Worm (Caenorhabditis elegans) whole organism, L2 larva: ENCODE results near the gene Y62F5A.12.
A peak's percentile ranks its signal among the peaks of the same experiment; 100 is the strongest.
"Not testable (repeated sequence)": the region's sequence is repeated elsewhere in the genome, so short reads cannot be mapped to it uniquely, and the experiment has no call there.

Experiments used
- C34F6.9 ChIP-seq: fragments of 150-350 bp; optimal IDR thresholded peaks from 2 replicates; lab custom pipeline; 2014; ENCODE audit warnings: missing biosample characterization, missing genetic modification characterization
- F13H6.1 ChIP-seq: sonication (generic microtip); optimal IDR thresholded peaks from 2 replicates; lab custom pipeline; 2016; ENCODE audit warnings: missing genetic modification characterization, missing compliant biosample characterization
- Y55F3AM.14 ChIP-seq: fragments of 200-800 bp; sonication (Bioruptor generic); optimal IDR thresholded peaks from 2 replicates; lab custom pipeline; 2018; ENCODE audit warnings: mild to moderate bottlenecking, missing genetic modification characterization, missing compliant biosample characterization
- ZK546.5 ChIP-seq: sonication (generic microtip); optimal IDR thresholded peaks from 2 replicates; lab custom pipeline; 2017; ENCODE audit warnings: missing biosample characterization, missing genetic modification characterization
- blmp-1 ChIP-seq: sonication (generic microtip); optimal IDR thresholded peaks from 2 replicates; lab custom pipeline; 2017; ENCODE audit warnings: missing genetic modification characterization, mild to moderate bottlenecking, missing compliant biosample characterization, antibody characterized with exemption, moderate library complexity; ENCODE audit not compliant: insufficient read depth
- ceh-16 ChIP-seq: fragments of 150-350 bp; optimal IDR thresholded peaks from 2 replicates; lab custom pipeline; 2014; ENCODE audit warnings: missing biosample characterization, missing genetic modification characterization
- ceh-82 ChIP-seq: fragments of 150-350 bp; optimal IDR thresholded peaks from 2 replicates; lab custom pipeline; 2014; ENCODE audit warnings: missing biosample characterization, missing genetic modification characterization
- crh-2 ChIP-seq: sonication (generic microtip); optimal IDR thresholded peaks from 2 replicates; lab custom pipeline; 2017; ENCODE audit warnings: missing biosample characterization, missing genetic modification characterization
- egl-27 ChIP-seq: sonication (generic microtip); optimal IDR thresholded peaks from 3 replicates; lab custom pipeline; 2017; ENCODE audit warnings: missing biosample characterization, missing genetic modification reagents, missing genetic modification characterization
- elt-1 ChIP-seq: fragments of 150-350 bp; optimal IDR thresholded peaks from 2 replicates; lab custom pipeline; 2014; ENCODE audit warnings: missing biosample characterization, missing genetic modification characterization
- fos-1 ChIP-seq: fragments of 150-350 bp; optimal IDR thresholded peaks from 2 replicates; lab custom pipeline; 2014; ENCODE audit warnings: missing biosample characterization, missing genetic modification characterization
- gmeb-1 ChIP-seq: fragments of 150-350 bp; optimal IDR thresholded peaks from 2 replicates; lab custom pipeline; 2014; ENCODE audit warnings: missing biosample characterization, missing genetic modification characterization
- lin-11 ChIP-seq: fragments of 150-350 bp; sonication (generic microtip); optimal IDR thresholded peaks from 2 replicates; lab custom pipeline; 2014; ENCODE audit warnings: missing biosample characterization, missing genetic modification characterization, inconsistent platforms, mixed read lengths
- lin-13 ChIP-seq: fragments of 150-350 bp; optimal IDR thresholded peaks from 2 replicates; lab custom pipeline; 2014; ENCODE audit warnings: missing biosample characterization, missing genetic modification reagents, missing genetic modification characterization
- lsy-2 ChIP-seq, 2 experiments: fragments of 150-350 bp in 1 of 2; sonication (generic microtip) in 1 of 2; optimal IDR thresholded peaks; 2 replicates each; lab custom pipeline; 2014 to 2017; ENCODE audit warnings: missing biosample characterization in 2 of 2, missing genetic modification characterization in 2 of 2
- mab-5 ChIP-seq: fragments of 150-350 bp; optimal IDR thresholded peaks from 2 replicates; lab custom pipeline; 2014; ENCODE audit warnings: missing biosample characterization, missing genetic modification characterization
- mdl-1 ChIP-seq, 2 experiments: fragments of 150-350 bp in 1 of 2; sonication (generic microtip) in 1 of 2; optimal IDR thresholded peaks; 2 replicates each; lab custom pipeline; 2017; ENCODE audit warnings: missing biosample characterization in 2 of 2, missing genetic modification characterization in 2 of 2
- nhr-129 ChIP-seq: fragments of 150-350 bp; optimal IDR thresholded peaks from 2 replicates; lab custom pipeline; 2014; ENCODE audit warnings: missing biosample characterization, missing genetic modification characterization
- nhr-21 ChIP-seq: fragments of 150-350 bp; optimal IDR thresholded peaks from 2 replicates; lab custom pipeline; 2014; ENCODE audit warnings: missing biosample characterization, missing genetic modification characterization
- nhr-23 ChIP-seq: fragments of 150-350 bp; optimal IDR thresholded peaks from 2 replicates; lab custom pipeline; 2014; ENCODE audit warnings: missing biosample characterization, missing genetic modification reagents, missing genetic modification characterization
- nhr-237 ChIP-seq: fragments of 150-350 bp; optimal IDR thresholded peaks from 2 replicates; lab custom pipeline; 2014; ENCODE audit warnings: missing biosample characterization, missing genetic modification characterization
- nhr-25 ChIP-seq: fragments of 150-350 bp; sonication (generic microtip); optimal IDR thresholded peaks from 3 replicates; lab custom pipeline; 2014; ENCODE audit warnings: missing biosample characterization, missing genetic modification characterization
- nhr-6 ChIP-seq: fragments of 150-350 bp; optimal IDR thresholded peaks from 2 replicates; lab custom pipeline; 2014; ENCODE audit warnings: missing biosample characterization, missing genetic modification characterization
- sem-4 ChIP-seq: fragments of 150-350 bp; optimal IDR thresholded peaks from 2 replicates; lab custom pipeline; 2014; ENCODE audit warnings: missing biosample characterization, missing genetic modification reagents, missing genetic modification characterization
- skn-1 ChIP-seq: sonication (generic microtip); optimal IDR thresholded peaks from 2 replicates; lab custom pipeline; 2017; ENCODE audit warnings: missing biosample characterization, missing genetic modification characterization
- sma-3 ChIP-seq: sonication (generic microtip); optimal IDR thresholded peaks from 2 replicates; lab custom pipeline; 2016; ENCODE audit warnings: missing genetic modification reagents, missing genetic modification characterization, missing compliant biosample characterization
- sma-9 ChIP-seq, 2 experiments: fragments of 150-350 bp in 1 of 2; sonication (generic microtip) in 1 of 2; optimal IDR thresholded peaks; 2 replicates each; lab custom pipeline; 2014 to 2016; ENCODE audit warnings: missing genetic modification characterization in 2 of 2, mild to moderate bottlenecking in 1 of 2, missing biosample characterization in 1 of 2, missing compliant biosample characterization in 1 of 2, missing genetic modification reagents in 1 of 2, moderate library complexity in 1 of 2
- snpc-4 ChIP-seq: fragments of 150-350 bp; optimal IDR thresholded peaks from 2 replicates; lab custom pipeline; 2014; ENCODE audit warnings: missing biosample characterization, missing genetic modification characterization
- unc-55 ChIP-seq: fragments of 150-350 bp; sonication (generic microtip); optimal IDR thresholded peaks from 3 replicates; lab custom pipeline; 2014; ENCODE audit warnings: missing biosample characterization, missing genetic modification reagents, missing genetic modification characterization
- zag-1 ChIP-seq: fragments of 150-350 bp; optimal IDR thresholded peaks from 2 replicates; lab custom pipeline; 2014; ENCODE audit warnings: missing biosample characterization, missing genetic modification characterization
- ztf-1 ChIP-seq: fragments of 200-800 bp; sonication (Bioruptor generic); conservative IDR thresholded peaks from 2 replicates; pipeline ENCODE4 v1.3.6; 2022; ENCODE audit warnings: missing genetic modification characterization, missing compliant biosample characterization
- ztf-4 ChIP-seq: fragments of 150-350 bp; optimal IDR thresholded peaks from 2 replicates; lab custom pipeline; 2014; ENCODE audit warnings: missing biosample characterization, missing genetic modification characterization

Gene Y62F5A.12

DNA sequence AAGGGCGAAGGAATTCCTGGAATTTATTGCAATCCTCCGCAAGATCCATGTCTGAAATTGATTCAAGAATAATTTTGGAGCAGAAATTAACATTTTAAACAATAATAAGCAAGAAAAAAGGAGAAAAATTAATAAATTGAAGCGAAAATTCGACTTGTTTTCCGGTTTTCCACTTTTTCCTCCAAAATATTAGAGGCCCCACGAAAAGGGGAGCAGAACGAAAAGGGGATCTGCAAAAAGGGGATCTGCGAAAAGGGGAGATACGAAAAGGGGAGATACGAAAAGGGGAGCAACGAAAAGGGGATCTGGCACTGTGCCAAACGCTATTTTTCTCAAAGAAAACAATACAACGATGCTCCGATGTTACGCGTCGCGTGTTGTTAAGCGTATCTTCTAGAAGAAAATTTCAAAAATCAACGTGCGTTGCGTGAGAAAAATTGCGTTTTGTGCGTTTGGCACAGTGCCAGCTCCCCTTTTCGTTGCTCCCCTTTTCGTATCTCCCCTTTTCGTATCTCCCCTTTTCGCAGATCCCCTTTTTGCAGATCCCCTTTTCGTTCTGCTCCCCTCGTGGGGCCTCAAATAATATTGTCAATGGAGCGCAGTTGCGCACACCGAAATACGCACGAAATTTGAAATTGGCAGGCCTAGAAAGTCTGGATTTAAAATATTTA is at the start of gene Y62F5A.12:
Gene Y62F5A.12 (minus strand): TSS at position 51 of the 671 bp plus-strand sequence.
- peak; percentile 54 for TF ChIP-seq nhr-21 (tag; lab: Kevin White, UChicago)
- peak; percentile 88 for TF ChIP-seq sma-9 (GFP tag; optimal IDR thresholded peaks at IDR 0.05; lab: Kevin White, UChicago)
- TF ChIP-seq sma-9 (tag; optimal IDR thresholded peaks at IDR 0.05; lab: Kevin White, UChicago) = not testable (repeated sequence)
- TF ChIP-seq lin-11 (tag; lab: Kevin White, UChicago) = peak; percentile 39
- peak in 1 of 2 experiments; percentile 58 for TF ChIP-seq mdl-1 (tag; optimal IDR thresholded peaks at IDR 0.05; lab: Kevin White, UChicago)
- TF ChIP-seq zag-1 = peak; percentile 2
- peak; percentile 5 for TF ChIP-seq nhr-6 (tag; lab: Kevin White, UChicago)
- TF ChIP-seq mab-5 (tag; lab: Kevin White, UChicago) = peak; percentile 5
- TF ChIP-seq unc-55 (GFP tag; lab: Kevin White, UChicago) = peak; percentile 68
- TF ChIP-seq nhr-25 = peak; percentile 52
- peak; percentile 12 for TF ChIP-seq fos-1 (tag; lab: Kevin White, UChicago)
- TF ChIP-seq egl-27 = peak; percentile 64
- peak; percentile 49 for TF ChIP-seq ztf-4
- peak; percentile 50 for TF ChIP-seq sem-4 (tag; lab: Kevin White, UChicago)
- TF ChIP-seq C34F6.9 (tag; lab: Kevin White, UChicago) = peak; percentile 62
- peak; percentile 69 for TF ChIP-seq nhr-129 (tag; lab: Kevin White, UChicago)
- peak; percentile 88 for TF ChIP-seq lin-13 (GFP tag; lab: Kevin White, UChicago)
- peak; percentile 71 for TF ChIP-seq crh-2 (tag; lab: Kevin White, UChicago)
- TF ChIP-seq lsy-2 (tag; optimal IDR thresholded peaks at IDR 0.05; lab: Kevin White, UChicago) = peak; percentile 59 to 81
- TF ChIP-seq sma-3 = peak; percentile 94
- TF ChIP-seq F13H6.1 = peak; percentile 89
- peak; percentile 86 for TF ChIP-seq gmeb-1 (tag; lab: Kevin White, UChicago)
- peak; percentile 38 for TF ChIP-seq ZK546.5 (tag; lab: Kevin White, UChicago)
- peak; percentile 73 for TF ChIP-seq Y55F3AM.14 (GFP tag; lab: Kevin White, UChicago)
- TF ChIP-seq snpc-4 (tag; lab: Kevin White, UChicago) = peak; percentile 10
- TF ChIP-seq ceh-82 (tag; lab: Kevin White, UChicago) = peak; percentile 65

DNA sequence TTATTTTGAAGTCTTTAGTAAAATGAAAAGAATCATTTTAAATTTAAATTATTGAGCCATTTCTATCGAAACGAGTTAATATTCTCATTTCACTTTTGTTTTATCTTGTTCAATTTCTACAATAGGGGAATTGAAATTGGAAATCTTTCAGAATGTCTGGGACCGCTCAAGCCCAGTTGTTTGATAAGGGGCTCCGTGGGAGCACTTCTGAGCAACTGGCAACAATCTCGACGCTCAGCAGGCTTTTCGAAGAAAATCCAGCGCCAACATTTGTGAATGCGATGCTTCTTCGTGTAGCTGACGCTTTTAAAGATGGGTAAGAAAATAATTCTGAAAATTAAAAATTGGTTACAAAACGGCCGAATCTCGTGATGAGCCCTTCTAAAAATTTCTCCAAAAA is 48.4 kb upstream of the Y62F5A.12 start, which contains the start of gene ints-7:
Gene ints-7 (plus strand): TSS at position 152 of the 400 bp plus-strand sequence.
- TF ChIP-seq ceh-16 (tag; lab: Kevin White, UChicago) = no peak
- TF ChIP-seq ztf-1 (GFP tag; lab: Robert Waterston, UW) = no peak
- TF ChIP-seq Y55F3AM.14 (GFP tag; lab: Kevin White, UChicago) = no peak
- TF ChIP-seq zag-1 = no peak
- TF ChIP-seq mab-5 (tag; lab: Kevin White, UChicago) = no peak

DNA sequence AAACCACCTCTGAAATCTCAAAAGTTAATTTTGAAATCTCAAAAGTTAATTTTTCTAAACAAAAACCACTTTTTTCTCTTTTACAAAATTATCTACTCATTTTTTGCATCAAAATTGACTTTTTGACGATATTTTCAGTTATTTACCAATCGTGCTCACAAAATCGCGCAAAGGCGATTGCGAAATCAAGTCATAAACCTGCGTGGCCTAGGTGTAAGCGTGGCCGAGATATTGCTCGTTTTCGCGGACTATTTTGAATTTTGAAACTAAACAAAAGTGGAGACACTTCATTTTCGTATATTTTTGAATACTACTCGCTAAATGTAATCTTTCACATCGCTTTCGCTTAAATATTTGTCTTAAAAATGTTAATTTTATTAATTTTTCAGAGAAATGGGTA is 44.0 kb upstream of the Y62F5A.12 start, which contains the start of gene smc-6:
Gene smc-6 (plus strand): TSS at position 390 of the 400 bp plus-strand sequence.
- peak; percentile 85 for TF ChIP-seq unc-55 (GFP tag; lab: Kevin White, UChicago)
- TF ChIP-seq blmp-1 = no peak
- peak; percentile 45 for TF ChIP-seq fos-1 (tag; lab: Kevin White, UChicago)
- TF ChIP-seq nhr-129 (tag; lab: Kevin White, UChicago) = peak; percentile 68
- peak; percentile 57 for TF ChIP-seq C34F6.9 (tag; lab: Kevin White, UChicago)
- TF ChIP-seq sma-3 = no peak
- peak; percentile 7 for TF ChIP-seq gmeb-1 (tag; lab: Kevin White, UChicago)

DNA sequence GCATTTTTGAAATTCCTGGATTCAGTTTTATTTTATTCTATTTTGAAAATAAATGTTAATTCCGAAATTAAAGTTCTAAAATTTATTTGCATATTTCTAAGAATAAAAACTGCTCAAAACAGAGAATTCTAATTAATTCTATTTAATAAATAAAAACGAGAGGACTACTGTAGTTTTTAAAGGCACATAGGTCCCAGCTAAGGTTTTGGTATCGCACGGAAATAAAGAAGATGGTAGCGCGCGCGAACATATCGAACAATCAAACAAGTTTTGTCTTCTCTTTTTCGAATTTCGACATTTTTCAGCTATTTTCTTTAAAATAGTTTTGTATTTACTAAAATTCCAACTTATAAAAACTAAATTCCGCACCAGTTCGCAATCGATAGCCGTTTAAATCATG is 43.6 kb upstream of the Y62F5A.12 start:
- no peak for TF ChIP-seq C34F6.9 (tag; lab: Kevin White, UChicago)
- no peak for TF ChIP-seq skn-1
- no peak for TF ChIP-seq nhr-25
- no peak for TF ChIP-seq nhr-237 (tag; lab: Kevin White, UChicago)
- TF ChIP-seq nhr-23 (tag; lab: Kevin White, UChicago) = no peak
- no peak for TF ChIP-seq sem-4 (tag; lab: Kevin White, UChicago)
- no peak for TF ChIP-seq gmeb-1 (tag; lab: Kevin White, UChicago)
- no peak for TF ChIP-seq ztf-4
- TF ChIP-seq mab-5 (tag; lab: Kevin White, UChicago) = no peak
- TF ChIP-seq Y55F3AM.14 (GFP tag; lab: Kevin White, UChicago) = no peak

DNA sequence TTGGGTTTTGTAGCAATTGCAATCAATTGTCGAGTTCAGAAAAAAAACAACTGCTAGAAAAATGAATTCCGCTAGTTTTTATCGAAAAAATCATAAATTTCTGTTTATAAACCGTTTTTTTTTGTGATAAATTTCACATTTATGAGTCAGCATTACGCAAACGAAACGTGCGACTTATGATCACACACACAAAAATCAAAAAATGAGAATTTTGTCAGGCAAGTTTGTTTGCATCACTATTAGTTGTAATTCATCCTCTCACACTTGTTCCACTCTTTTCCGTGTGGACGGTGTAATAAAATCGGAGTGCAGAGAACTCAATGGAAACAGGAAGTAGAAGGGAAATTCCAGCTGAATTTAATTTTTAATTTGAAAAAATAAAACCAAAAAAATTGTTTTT is 43.1 kb upstream of the Y62F5A.12 start, which contains the start of gene pcs-1:
Gene pcs-1 (minus strand): TSS at position 344 of the 400 bp plus-strand sequence.
- TF ChIP-seq lin-13 (GFP tag; lab: Kevin White, UChicago) (peak; percentile 3), elt-1 (no peak), nhr-129 (tag; lab: Kevin White, UChicago) (peak; percentile 15), fos-1 (tag; lab: Kevin White, UChicago) (peak; percentile 67), lsy-2 (tag; optimal IDR thresholded peaks at IDR 0.05; lab: Kevin White, UChicago) (no peak)
